In genomic region chrV:12038783-12039182, ce11 we compare ENCODE assay signal across 3 worm cellular contexts.
TF ChIP-seq lines count a peak whose summit lies in the region.

No protein-coding gene starts in this region.

TF ChIP-seq in whole organism, L1 larva, 84 proteins besides CTCF, POLR2A, EP300 and RAD21 (continued from another document and continues in another):
- TF ChIP-seq ets-5 (GFP tag; IDR thresholded peaks at IDR 0.05; lab: Robert Waterston, UW) = no peak
- no peak for TF ChIP-seq sptf-1 (tag; optimal IDR thresholded peaks at IDR 0.05; lab: Kevin White, UChicago)
- TF ChIP-seq ztf-4 (tag; optimal IDR thresholded peaks at IDR 0.05; lab: Kevin White, UChicago) = no peak
- no peak for TF ChIP-seq nhr-11 (tag; optimal IDR thresholded peaks at IDR 0.05; lab: Kevin White, UChicago)
- TF ChIP-seq C34B4.2 (tag; optimal IDR thresholded peaks at IDR 0.05; lab: Kevin White, UChicago) = no peak
- TF ChIP-seq F16B12.6 (tag; optimal IDR thresholded peaks at IDR 0.05; lab: Kevin White, UChicago) = no peak
- no peak for TF ChIP-seq nhr-76 (tag; optimal IDR thresholded peaks at IDR 0.05; lab: Kevin White, UChicago)
- no peak for TF ChIP-seq nhr-19 (GFP tag; conservative IDR thresholded peaks at IDR 0.05; lab: Robert Waterston, UW)
- TF ChIP-seq sup-37 (GFP tag; optimal IDR thresholded peaks at IDR 0.05; lab: Kevin White, UChicago) = no peak
- no peak for TF ChIP-seq fos-1 (tag; optimal IDR thresholded peaks at IDR 0.05; lab: Kevin White, UChicago)
- no peak for TF ChIP-seq zip-4 (GFP tag; optimal IDR thresholded peaks at IDR 0.05; lab: Kevin White, UChicago)
- TF ChIP-seq nhr-12 (tag; optimal IDR thresholded peaks at IDR 0.05; lab: Kevin White, UChicago) = no peak
- TF ChIP-seq unc-130 (tag; optimal IDR thresholded peaks at IDR 0.05; lab: Kevin White, UChicago) = no peak
- no peak for TF ChIP-seq ceh-88 (GFP tag; IDR thresholded peaks at IDR 0.05; lab: Robert Waterston, UW)
- no peak for TF ChIP-seq ces-1 (GFP tag; optimal IDR thresholded peaks at IDR 0.05; lab: Kevin White, UChicago)
- peak; percentile 26 for TF ChIP-seq swsn-7 (tag; optimal IDR thresholded peaks at IDR 0.05; lab: Kevin White, UChicago)
- TF ChIP-seq unc-98 (GFP tag; IDR thresholded peaks at IDR 0.05; lab: Robert Waterston, UW) = no peak
- TF ChIP-seq dpl-1 (GFP tag; optimal IDR thresholded peaks at IDR 0.05; lab: Kevin White, UChicago) = peak in 1 of 3 experiments; percentile 34
- TF ChIP-seq nhr-90 (tag; optimal IDR thresholded peaks at IDR 0.05; lab: Kevin White, UChicago; ENCODE audit: poor library complexity) = no peak
- TF ChIP-seq hlh-17 (GFP tag; optimal IDR thresholded peaks at IDR 0.05; lab: Kevin White, UChicago; ENCODE audit: borderline replicate concordance) = no peak
- TF ChIP-seq nhr-77 (tag; optimal IDR thresholded peaks at IDR 0.05; lab: Kevin White, UChicago) = no peak
- TF ChIP-seq aha-1 (tag; optimal IDR thresholded peaks at IDR 0.05; lab: Kevin White, UChicago) = no peak
- no peak for TF ChIP-seq ceh-8 (GFP tag; optimal IDR thresholded peaks at IDR 0.05; lab: Kevin White, UChicago)
- TF ChIP-seq lsy-2 (tag; optimal IDR thresholded peaks at IDR 0.05; lab: Kevin White, UChicago) = no peak
- TF ChIP-seq blmp-1 (tag; optimal IDR thresholded peaks at IDR 0.05; lab: Kevin White, UChicago) = no peak
- TF ChIP-seq mab-9 (GFP tag; IDR thresholded peaks at IDR 0.05; lab: Robert Waterston, UW) = no peak
- no peak for TF ChIP-seq lin-39 (tag; optimal IDR thresholded peaks at IDR 0.05; lab: Kevin White, UChicago)
- TF ChIP-seq nhr-20 (tag; optimal IDR thresholded peaks at IDR 0.05; lab: Kevin White, UChicago) = peak; percentile 27
- no peak for TF ChIP-seq fkh-4 (tag; optimal IDR thresholded peaks at IDR 0.05; lab: Kevin White, UChicago; ENCODE audit: borderline replicate concordance)
- TF ChIP-seq alr-1 (tag; optimal IDR thresholded peaks at IDR 0.05; lab: Kevin White, UChicago; ENCODE audit: borderline replicate concordance) = no peak
- no peak for TF ChIP-seq mdl-1 (tag; optimal IDR thresholded peaks at IDR 0.05; lab: Kevin White, UChicago)
- TF ChIP-seq lin-13 (GFP tag; optimal IDR thresholded peaks at IDR 0.05; lab: Kevin White, UChicago) = no peak
- TF ChIP-seq lin-15B (tag; optimal IDR thresholded peaks at IDR 0.05; lab: Kevin White, UChicago) = no peak
- TF ChIP-seq efl-1 (optimal IDR thresholded peaks at IDR 0.05; lab: Kevin White, UChicago) = no peak
- TF ChIP-seq efl-1 (GFP tag; optimal IDR thresholded peaks at IDR 0.05 in 1 of 2; lab: Kevin White, UChicago) = peak; percentile 18 to 58
- TF ChIP-seq ceh-90 (tag; optimal IDR thresholded peaks at IDR 0.05; lab: Kevin White, UChicago) = no peak
- peak; percentile 29 for TF ChIP-seq snu-23 (GFP tag; optimal IDR thresholded peaks at IDR 0.05; lab: Kevin White, UChicago)
- TF ChIP-seq ceh-63 (GFP tag; optimal IDR thresholded peaks at IDR 0.05; lab: Kevin White, UChicago) = no peak
- TF ChIP-seq hpl-2 (GFP tag; optimal IDR thresholded peaks at IDR 0.05; lab: Kevin White, UChicago) = no peak
- TF ChIP-seq nhr-28 (tag; optimal IDR thresholded peaks at IDR 0.05; lab: Kevin White, UChicago) = no peak
- no peak for TF ChIP-seq unc-30 (tag; optimal IDR thresholded peaks at IDR 0.05; lab: Kevin White, UChicago)
- TF ChIP-seq nhr-84 (tag; optimal IDR thresholded peaks at IDR 0.05; lab: Kevin White, UChicago) = no peak
- no peak for TF ChIP-seq snpc-4 (tag; optimal IDR thresholded peaks at IDR 0.05; lab: Kevin White, UChicago)
- TF ChIP-seq dsc-1 (tag; optimal IDR thresholded peaks at IDR 0.05; lab: Kevin White, UChicago) = peak; percentile 28
- peak; percentile 12 for TF ChIP-seq fkh-8 (tag; optimal IDR thresholded peaks at IDR 0.05; lab: Kevin White, UChicago)
- TF ChIP-seq skn-1 (tag; optimal IDR thresholded peaks at IDR 0.05; lab: Kevin White, UChicago) = no peak

TF ChIP-seq in whole organism, L3 larva, 47 proteins besides CTCF, POLR2A, EP300 and RAD21 (continued from another document):
- no peak for TF ChIP-seq zag-1 (tag; optimal IDR thresholded peaks at IDR 0.05; lab: Kevin White, UChicago)
- no peak for TF ChIP-seq nhr-28 (tag; optimal IDR thresholded peaks at IDR 0.05; lab: Kevin White, UChicago)
- no peak for TF ChIP-seq ztf-11 (tag; optimal IDR thresholded peaks at IDR 0.05; lab: Kevin White, UChicago)
- no peak for TF ChIP-seq fkh-2 (tag; optimal IDR thresholded peaks at IDR 0.05; lab: Kevin White, UChicago)
- no peak for TF ChIP-seq R02D3.7 (tag; optimal IDR thresholded peaks at IDR 0.05; lab: Kevin White, UChicago)
- TF ChIP-seq unc-62 (GFP tag; optimal IDR thresholded peaks at IDR 0.05; lab: Kevin White, UChicago) = no peak
- peak; percentile 3 for TF ChIP-seq snpc-4 (tag; optimal IDR thresholded peaks at IDR 0.05; lab: Kevin White, UChicago)
- no peak for TF ChIP-seq aly-2 (tag; optimal IDR thresholded peaks at IDR 0.05; lab: Kevin White, UChicago)
- no peak for TF ChIP-seq lsy-12 (tag; optimal IDR thresholded peaks at IDR 0.05; lab: Kevin White, UChicago)
- no peak for TF ChIP-seq mml-1 (tag; optimal IDR thresholded peaks at IDR 0.05; lab: Kevin White, UChicago)
- no peak for TF ChIP-seq jun-1 (tag; optimal IDR thresholded peaks at IDR 0.05; lab: Kevin White, UChicago)

TF ChIP-seq in whole organism, young adult, 124 proteins besides CTCF, POLR2A, EP300 and RAD21 (continued from another document):
- TF ChIP-seq attf-6 (GFP tag; IDR thresholded peaks at IDR 0.05; lab: Robert Waterston, UW) = no peak
